Fruit fly (Drosophila melanogaster) whole organism, wandering third instar larva: ENCODE measurements around the gene mRpS6.

Experiments used
- CrebA ChIP-seq: fragments of 200-800 bp; sonication (Bioruptor generic); optimal IDR thresholded peaks from 2 replicates; lab custom pipeline; 2016; ENCODE audit warnings: missing biosample characterization, mild to moderate bottlenecking, missing genetic modification characterization, borderline replicate concordance
- Dfd ChIP-seq: fragments of >200 bp; optimal IDR thresholded peaks from 2 replicates; lab custom pipeline; 2017; ENCODE audit warnings: missing biosample characterization, missing genetic modification characterization
- Dif ChIP-seq: fragments of 200-275, 200-300 bp; sonication (Bioruptor generic); optimal IDR thresholded peaks from 2 replicates; lab custom pipeline; 2018; ENCODE audit warnings: missing biosample characterization, missing genetic modification characterization; ENCODE audit not compliant: partially characterized antibody
- GATAd ChIP-seq: sonication (Bioruptor generic); optimal IDR thresholded peaks from 2 replicates; lab custom pipeline; 2016; ENCODE audit warnings: missing biosample characterization, missing genetic modification characterization
- HLH106 ChIP-seq: fragments of 200-800 bp; optimal IDR thresholded peaks from 3 replicates; lab custom pipeline; 2019; ENCODE audit warnings: missing biosample characterization, mild to moderate bottlenecking, missing genetic modification characterization, moderate library complexity
- Hnf4 ChIP-seq: fragments of 200-800 bp; sonication (Bioruptor generic); optimal IDR thresholded peaks from 2 replicates; lab custom pipeline; 2016; ENCODE audit warnings: missing biosample characterization, mild to moderate bottlenecking, missing genetic modification characterization
- Hr83 ChIP-seq: fragments of 200-300 bp; sonication (Bioruptor generic); optimal IDR thresholded peaks from 2 replicates; lab custom pipeline; 2016; ENCODE audit warnings: missing biosample characterization, mild to moderate bottlenecking, missing genetic modification characterization, moderate library complexity; ENCODE audit not compliant: poor library complexity, severe bottlenecking
- Mio ChIP-seq: sonication (Bioruptor generic); optimal IDR thresholded peaks from 2 replicates; lab custom pipeline; 2016; ENCODE audit warnings: missing biosample characterization, missing genetic modification characterization
- Myc ChIP-seq: fragments of >200 bp; optimal IDR thresholded peaks from 2 replicates; lab custom pipeline; 2017
- OdsH ChIP-seq: fragments of 200-800 bp; sonication (Bioruptor generic); optimal IDR thresholded peaks from 2 replicates; lab custom pipeline; 2016; ENCODE audit warnings: missing biosample characterization, mild to moderate bottlenecking, missing genetic modification characterization
- Rel ChIP-seq, 2 experiments: fragments of 200-800 bp; sonication (Bioruptor generic) in 1 of 2; optimal IDR thresholded peaks; 2 replicates in 1 of 2; 3 replicates in 1 of 2; lab custom pipeline; 2016 to 2019; ENCODE audit warnings: mild to moderate bottlenecking in 2 of 2, missing biosample characterization in 2 of 2, missing genetic modification characterization in 2 of 2, moderate library complexity in 1 of 2
- Sp1 ChIP-seq: fragments of 200-800 bp; sonication (Bioruptor generic); optimal IDR thresholded peaks from 3 replicates; lab custom pipeline; 2019; ENCODE audit warnings: missing biosample characterization, mild to moderate bottlenecking, missing genetic modification characterization, moderate library complexity
- Vsx2 ChIP-seq: fragments of 200-300, 225-300 bp; sonication (Bioruptor generic); optimal IDR thresholded peaks from 2 replicates; lab custom pipeline; 2018; ENCODE audit warnings: missing biosample characterization, missing genetic modification characterization; ENCODE audit not compliant: partially characterized antibody
- br ChIP-seq: fragments of 200-800 bp; sonication (Bioruptor generic); optimal IDR thresholded peaks from 2 replicates; lab custom pipeline; 2016; ENCODE audit warnings: missing biosample characterization, missing genetic modification characterization
- brk ChIP-seq: fragments of 200-800 bp; sonication (Bioruptor generic); optimal IDR thresholded peaks from 2 replicates; lab custom pipeline; 2016; ENCODE audit warnings: missing biosample characterization, mild to moderate bottlenecking, missing genetic modification characterization
- dl ChIP-seq, 2 experiments: fragments of 175-275, 200-275 bp in 1 of 2; fragments of 200-275 bp in 1 of 2; sonication (Bioruptor generic); optimal IDR thresholded peaks; lab custom pipeline; 2018; ENCODE audit warnings: mild to moderate bottlenecking in 2 of 2, missing biosample characterization in 2 of 2, missing genetic modification characterization in 2 of 2, moderate library complexity in 2 of 2; ENCODE audit not compliant: partially characterized antibody in 2 of 2, insufficient read depth in 1 of 2
- dmrt93B ChIP-seq: fragments of 200-800 bp; sonication (Bioruptor generic); optimal IDR thresholded peaks from 2 replicates; lab custom pipeline; 2018; ENCODE audit warnings: missing biosample characterization, mild to moderate bottlenecking, missing genetic modification characterization
- dsf ChIP-seq: sonication (Bioruptor generic); optimal IDR thresholded peaks from 2 replicates; lab custom pipeline; 2016; ENCODE audit warnings: missing biosample characterization, missing genetic modification characterization, borderline replicate concordance
- ey ChIP-seq: fragments of 200-800 bp; sonication (Bioruptor generic); optimal IDR thresholded peaks from 2 replicates; lab custom pipeline; 2016; ENCODE audit warnings: missing biosample characterization, missing genetic modification characterization
- foxo ChIP-seq, 2 experiments: fragments of 200-800 bp; sonication (Bioruptor generic); optimal IDR thresholded peaks; 2 replicates in 1 of 2; 3 replicates in 1 of 2; lab custom pipeline; 2016 to 2017; ENCODE audit warnings: missing biosample characterization in 2 of 2, missing genetic modification characterization in 2 of 2
- fru ChIP-seq: fragments of 200-800 bp; sonication (Bioruptor generic); optimal IDR thresholded peaks from 3 replicates; lab custom pipeline; 2016; ENCODE audit warnings: missing biosample characterization, mild to moderate bottlenecking, missing genetic modification characterization
- h ChIP-seq: fragments of 200-800 bp; sonication (Bioruptor generic); optimal IDR thresholded peaks from 3 replicates; lab custom pipeline; 2016; ENCODE audit warnings: missing biosample characterization, mild to moderate bottlenecking, missing genetic modification characterization
- jim ChIP-seq: fragments of 175-275, 200-325 bp; sonication (Bioruptor generic); optimal IDR thresholded peaks from 2 replicates; lab custom pipeline; 2016; ENCODE audit warnings: missing biosample characterization, mild to moderate bottlenecking, missing genetic modification characterization
- lola ChIP-seq: fragments of >200 bp; optimal IDR thresholded peaks from 2 replicates; lab custom pipeline; 2017; ENCODE audit warnings: missing biosample characterization, missing genetic modification characterization
- psq ChIP-seq: fragments of 200-800 bp; sonication (Bioruptor generic); optimal IDR thresholded peaks from 3 replicates; lab custom pipeline; 2017; ENCODE audit warnings: missing biosample characterization, mild to moderate bottlenecking, missing genetic modification characterization, moderate library complexity
- rgr ChIP-seq: fragments of 200-800 bp; sonication (Bioruptor generic); optimal IDR thresholded peaks from 3 replicates; lab custom pipeline; 2016; ENCODE audit warnings: missing biosample characterization, mild to moderate bottlenecking, missing genetic modification characterization
- sv ChIP-seq: fragments of 200-800 bp; sonication (Bioruptor generic); optimal IDR thresholded peaks from 3 replicates; lab custom pipeline; 2016; ENCODE audit warnings: missing biosample characterization, missing genetic modification characterization
- tai ChIP-seq: sonication (Bioruptor generic); optimal IDR thresholded peaks from 2 replicates; lab custom pipeline; 2016; ENCODE audit warnings: missing biosample characterization, missing genetic modification characterization
- usp ChIP-seq: fragments of >200 bp; optimal IDR thresholded peaks from 2 replicates; lab custom pipeline; 2017; ENCODE audit warnings: missing biosample characterization, missing genetic modification characterization
- woc ChIP-seq: sonication (Bioruptor generic); optimal IDR thresholded peaks from 2 replicates; lab custom pipeline; 2016; ENCODE audit warnings: missing biosample characterization, mild to moderate bottlenecking, missing genetic modification characterization

mRpS6 gene

dm6 chr3L:4381529-4381928 is 17.2 kb downstream of the mRpS6 start, which contains the start of gene CG32240:
Gene CG32240, minus strand, starts transcription at chr3L:4381629.
- no peak for TF ChIP-seq Myc (lab: Kevin White, UChicago)
- no peak for TF ChIP-seq HLH106 (tag; lab: Kevin White, UChicago)
- TF ChIP-seq Hr83, result no peak
- no peak for TF ChIP-seq rgr (GFP tag; lab: Kevin White, UChicago)
- TF ChIP-seq sv (GFP tag; lab: Kevin White, UChicago), result no peak
- TF ChIP-seq foxo (GFP tag; optimal IDR thresholded peaks at IDR 0.05; lab: Kevin White, UChicago), result no peak
- no peak for TF ChIP-seq dsf (GFP tag; lab: Kevin White, UChicago)
- TF ChIP-seq Rel (GFP tag; optimal IDR thresholded peaks at IDR 0.05; lab: Kevin White, UChicago), result no peak
- no peak for TF ChIP-seq Rel (tag; optimal IDR thresholded peaks at IDR 0.05; lab: Kevin White, UChicago)
- TF ChIP-seq lola (GFP tag; lab: Kevin White, UChicago), result no peak

- no peak for TF ChIP-seq sv (GFP tag; lab: Kevin White, UChicago)
- TF ChIP-seq lola (GFP tag; lab: Kevin White, UChicago), result no peak
- no peak for TF ChIP-seq CrebA (GFP tag; lab: Kevin White, UChicago)
- TF ChIP-seq Mio (GFP tag; lab: Kevin White, UChicago), result no peak
- no peak for TF ChIP-seq Myc (lab: Kevin White, UChicago)
- no peak for TF ChIP-seq psq (GFP tag; lab: Kevin White, UChicago)
- no peak for TF ChIP-seq usp (GFP tag; lab: Kevin White, UChicago)
- no peak for TF ChIP-seq HLH106 (tag; lab: Kevin White, UChicago)
- TF ChIP-seq Dfd (GFP tag; lab: Kevin White, UChicago), result no peak
Measured at dm6 chr3L:4382581-4382980, 18.2 kb downstream of the mRpS6 start.

- TF ChIP-seq brk (GFP tag; lab: Kevin White, UChicago) (no peak), rgr (GFP tag; lab: Kevin White, UChicago) (peak; percentile 30), jim (no peak), OdsH (GFP tag; lab: Kevin White, UChicago) (peak; percentile 31), Hr83 (no peak), ey (GFP tag; lab: Kevin White, UChicago) (peak; percentile 26), Dfd (GFP tag; lab: Kevin White, UChicago) (no peak), dl (GFP tag; optimal IDR thresholded peaks at IDR 0.05; lab: Kevin White, UChicago; ENCODE audit: insufficient read depth in 1 of 2, partially characterized antibody in 2 of 2) (no peak), tai (no peak), fru (peak; percentile 47), foxo (GFP tag; optimal IDR thresholded peaks at IDR 0.05; lab: Kevin White, UChicago) (peak in 1 of 2 experiments; percentile 48), Dif (GFP tag; lab: Kevin White, UChicago) (no peak), usp (GFP tag; lab: Kevin White, UChicago) (no peak), Vsx2 (no peak), HLH106 (tag; lab: Kevin White, UChicago) (peak; percentile 29), Hnf4 (GFP tag; lab: Kevin White, UChicago) (peak; percentile 23), GATAd (GFP tag; lab: Kevin White, UChicago) (no peak), h (GFP tag; lab: Kevin White, UChicago) (peak; percentile 41), br (peak; percentile 33), Sp1 (peak; percentile 9)
Measured at dm6 chr3L:4383104-4383503, 18.8 kb downstream of the mRpS6 start.

- TF ChIP-seq fru, result no peak
- TF ChIP-seq Rel (GFP tag; optimal IDR thresholded peaks at IDR 0.05; lab: Kevin White, UChicago), result no peak
- no peak for TF ChIP-seq Rel (tag; optimal IDR thresholded peaks at IDR 0.05; lab: Kevin White, UChicago)
- TF ChIP-seq Myc (lab: Kevin White, UChicago), result peak; percentile 87
- peak; percentile 39 for TF ChIP-seq woc (GFP tag; lab: Kevin White, UChicago)
- peak; percentile 18 for TF ChIP-seq dmrt93B (GFP tag; lab: Kevin White, UChicago)
Measured at dm6 chr3L:4383543-4384325, 19.4 kb downstream of the mRpS6 start.
